Fruit fly (Drosophila melanogaster) whole organism, adult: ENCODE results near the gene witty.

ENCODE experiments used
- CG11617 ChIP-seq: fragments of 200-800 bp; sonication (Bioruptor generic); optimal IDR thresholded peaks from 2 replicates; lab custom pipeline; 2017; ENCODE audit warnings: mild to moderate bottlenecking, missing biosample characterization, missing genetic modification reagents, missing genetic modification characterization
- CG12768 ChIP-seq: fragments of 200-800 bp; sonication (Bioruptor generic); optimal IDR thresholded peaks from 2 replicates; lab custom pipeline; 2017; ENCODE audit warnings: missing biosample characterization, missing genetic modification characterization, mild to moderate bottlenecking, moderate library complexity, missing genetic modification reagents
- CG14711 ChIP-seq: fragments of 200-800 bp; sonication (Bioruptor generic); optimal IDR thresholded peaks from 2 replicates; lab custom pipeline; 2018; ENCODE audit warnings: missing biosample characterization, mild to moderate bottlenecking, missing genetic modification characterization, moderate library complexity
- CG1620 ChIP-seq: fragments of 200-800 bp; sonication (Bioruptor generic); optimal IDR thresholded peaks from 2 replicates; lab custom pipeline; 2016; ENCODE audit warnings: missing biosample characterization, missing genetic modification characterization
- CG33017 ChIP-seq: fragments of 200-800 bp; sonication (Bioruptor generic); optimal IDR thresholded peaks from 2 replicates; lab custom pipeline; 2018; ENCODE audit warnings: missing biosample characterization, mild to moderate bottlenecking, missing genetic modification characterization, moderate library complexity
- CG5204 ChIP-seq: fragments of 200-800 bp; sonication (Bioruptor generic); optimal IDR thresholded peaks from 2 replicates; lab custom pipeline; 2016; ENCODE audit warnings: missing biosample characterization, missing genetic modification characterization
- CG7045 ChIP-seq: fragments of 200-800 bp; sonication (Bioruptor generic); optimal IDR thresholded peaks from 2 replicates; lab custom pipeline; 2017; ENCODE audit warnings: missing biosample characterization, mild to moderate bottlenecking, missing genetic modification characterization
- CG7101 ChIP-seq: fragments of 200-800 bp; sonication (Bioruptor generic); optimal IDR thresholded peaks from 2 replicates; lab custom pipeline; 2018; ENCODE audit warnings: missing biosample characterization, mild to moderate bottlenecking, missing genetic modification characterization, moderate library complexity
- Clk ChIP-seq: fragments of 200-800 bp; sonication (Bioruptor generic); optimal IDR thresholded peaks from 2 replicates; lab custom pipeline; 2017; ENCODE audit warnings: missing biosample characterization, missing genetic modification characterization
- Crg-1 ChIP-seq: fragments of 200-800 bp; sonication (Bioruptor generic); optimal IDR thresholded peaks from 2 replicates; lab custom pipeline; 2016; ENCODE audit warnings: missing biosample characterization, missing genetic modification characterization
- Hr96 ChIP-seq: fragments of 200-800 bp; sonication (Bioruptor generic); optimal IDR thresholded peaks from 2 replicates; lab custom pipeline; 2016; ENCODE audit warnings: missing biosample characterization, missing genetic modification characterization
- Mnt ChIP-seq: fragments of 200-800 bp; sonication (Bioruptor generic); optimal IDR thresholded peaks from 2 replicates; lab custom pipeline; 2016; ENCODE audit warnings: missing biosample characterization, mild to moderate bottlenecking, missing genetic modification characterization
- bab1 ChIP-seq: fragments of 200-800 bp; sonication (Bioruptor generic); optimal IDR thresholded peaks from 3 replicates; lab custom pipeline; 2019; ENCODE audit warnings: missing biosample characterization, mild to moderate bottlenecking, missing genetic modification characterization, moderate library complexity
- cic ChIP-seq: fragments of 200-800 bp; sonication (Bioruptor generic); optimal IDR thresholded peaks from 2 replicates; lab custom pipeline; 2017; ENCODE audit warnings: missing biosample characterization, mild to moderate bottlenecking, missing genetic modification characterization, moderate library complexity
- cnc ChIP-seq, 2 experiments: fragments of >200 bp; optimal IDR thresholded peaks; 2 replicates each; lab custom pipeline; 2017
- kay ChIP-seq: fragments of 200-800 bp; sonication (Bioruptor generic); peaks from one replicate; lab custom pipeline; 2016; ENCODE audit warnings: missing biosample characterization, missing genetic modification characterization, borderline replicate concordance
- ovo ChIP-seq: fragments of 200-800 bp; sonication (Bioruptor generic); optimal IDR thresholded peaks from 2 replicates; lab custom pipeline; 2016; ENCODE audit warnings: missing biosample characterization, missing genetic modification characterization
- pad ChIP-seq: fragments of 200-800 bp; sonication (Bioruptor generic); optimal IDR thresholded peaks from 3 replicates; lab custom pipeline; 2017; ENCODE audit warnings: missing biosample characterization, missing genetic modification characterization, mild to moderate bottlenecking, moderate library complexity, missing genetic modification reagents
- tj ChIP-seq: fragments of 200-800 bp; sonication (Bioruptor generic); optimal IDR thresholded peaks from 3 replicates; lab custom pipeline; 2017; ENCODE audit warnings: missing biosample characterization, mild to moderate bottlenecking, missing genetic modification characterization, moderate library complexity
- toe ChIP-seq: fragments of 200-800 bp; sonication (Bioruptor generic); optimal IDR thresholded peaks from 2 replicates; lab custom pipeline; 2016; ENCODE audit warnings: missing biosample characterization, missing genetic modification characterization

The witty gene

dm6 chr2L:8319858-8320525 is 18.1 kb upstream of the witty start, which contains the start of the genes mtsh and strat:
Gene mtsh (minus strand): TSS chr2L:8319908.
Gene strat (plus strand): TSS chr2L:8320328.
- TF ChIP-seq CG1620 (GFP tag; lab: Kevin White, UChicago) = peak; percentile 50
- peak; percentile 47 for TF ChIP-seq ovo (GFP tag; lab: Kevin White, UChicago)
- TF ChIP-seq CG7101 = peak; percentile 66
- TF ChIP-seq pad (GFP tag; lab: Kevin White, UChicago) = peak; percentile 60
- TF ChIP-seq Clk (GFP tag; lab: Kevin White, UChicago) = no peak
- TF ChIP-seq bab1 = peak; percentile 80
- peak; percentile 63 for TF ChIP-seq CG14711 (tag; lab: Kevin White, UChicago)
- no peak for TF ChIP-seq cnc (optimal IDR thresholded peaks at IDR 0.05; lab: Kevin White, UChicago)
- TF ChIP-seq CG11617 = peak; percentile 68
- TF ChIP-seq tj (GFP tag; lab: Kevin White, UChicago) = peak; percentile 58
- no peak for TF ChIP-seq kay
- TF ChIP-seq cic (GFP tag; lab: Kevin White, UChicago) = peak; percentile 53
- TF ChIP-seq toe (GFP tag; lab: Kevin White, UChicago) = no peak
- TF ChIP-seq Hr96 (GFP tag; lab: Kevin White, UChicago) = no peak
- TF ChIP-seq CG33017 = peak; percentile 32
- peak; percentile 77 for TF ChIP-seq Crg-1 (GFP tag; lab: Kevin White, UChicago)
- no peak for TF ChIP-seq CG5204 (GFP tag; lab: Kevin White, UChicago)
- TF ChIP-seq Mnt (GFP tag; lab: Kevin White, UChicago) = peak; percentile 60
- TF ChIP-seq CG7045 (GFP tag; lab: Kevin White, UChicago) = peak; percentile 65
- peak; percentile 61 for TF ChIP-seq CG12768 (GFP tag; lab: Kevin White, UChicago)

dm6 chr2L:8325150-8325549 is 12.9 kb upstream of the witty start, which contains the start of gene CG7781:
Gene CG7781 (minus strand): TSS chr2L:8325409.
- TF ChIP-seq CG7045 (GFP tag; lab: Kevin White, UChicago) (no peak), CG11617 (no peak), CG12768 (GFP tag; lab: Kevin White, UChicago) (peak; percentile 59), cic (GFP tag; lab: Kevin White, UChicago) (peak; percentile 34)

- TF ChIP-seq Hr96 (GFP tag; lab: Kevin White, UChicago) (no peak), CG33017 (peak; percentile 68), CG12768 (GFP tag; lab: Kevin White, UChicago) (peak; percentile 59), ovo (GFP tag; lab: Kevin White, UChicago) (no peak), CG11617 (peak; percentile 42), CG7101 (peak; percentile 17)
Observed at dm6 chr2L:8326414-8327271, 11.4 kb upstream of the witty start.

dm6 chr2L:8327272-8327555 is 10.9 kb upstream of the witty start, which contains the start of gene CG14275:
Gene CG14275 (plus strand): TSS chr2L:8327456.
- TF ChIP-seq ovo (GFP tag; lab: Kevin White, UChicago) (no peak), CG1620 (GFP tag; lab: Kevin White, UChicago) (no peak), Mnt (GFP tag; lab: Kevin White, UChicago) (no peak), CG5204 (GFP tag; lab: Kevin White, UChicago) (no peak), CG7101 (no peak), CG7045 (GFP tag; lab: Kevin White, UChicago) (no peak), cnc (optimal IDR thresholded peaks at IDR 0.05; lab: Kevin White, UChicago) (no peak), CG33017 (no peak), Hr96 (GFP tag; lab: Kevin White, UChicago) (no peak), CG11617 (no peak), toe (GFP tag; lab: Kevin White, UChicago) (no peak)

dm6 chr2L:8327783-8328327 is 10.2 kb upstream of the witty start:
- no peak for TF ChIP-seq Clk (GFP tag; lab: Kevin White, UChicago)
- no peak for TF ChIP-seq Hr96 (GFP tag; lab: Kevin White, UChicago)
- no peak for TF ChIP-seq Mnt (GFP tag; lab: Kevin White, UChicago)
- peak; percentile 96 for TF ChIP-seq tj (GFP tag; lab: Kevin White, UChicago)

- TF ChIP-seq ovo (GFP tag; lab: Kevin White, UChicago) (no peak), Crg-1 (GFP tag; lab: Kevin White, UChicago) (no peak), CG5204 (GFP tag; lab: Kevin White, UChicago) (no peak), CG7101 (no peak), tj (GFP tag; lab: Kevin White, UChicago) (no peak), CG14711 (tag; lab: Kevin White, UChicago) (no peak), kay (peak; percentile 85), CG33017 (no peak)
Observed at dm6 chr2L:8328526-8329097, 9.5 kb upstream of the witty start.
